In genomic region chrIII:12063934-12064333, ce11 we compare ENCODE assay signal across 2 worm cellular contexts.
TF ChIP-seq lines count a peak whose summit lies in the region.

No protein-coding gene starts in this region.

TF ChIP-seq in whole organism, L3 larva, 47 proteins besides CTCF, POLR2A, EP300 and RAD21:
- TF ChIP-seq nfya-1 (tag; optimal IDR thresholded peaks at IDR 0.05; lab: Kevin White, UChicago; ENCODE audit: insufficient read depth) (peak; percentile 63), skn-1 (tag; optimal IDR thresholded peaks at IDR 0.05; lab: Kevin White, UChicago) (no peak)

TF ChIP-seq in whole organism, late embryonic, 69 proteins besides CTCF, POLR2A, EP300 and RAD21:
- no peak for TF ChIP-seq ceh-48 (tag; optimal IDR thresholded peaks at IDR 0.05; lab: Kevin White, UChicago)
- peak; percentile 67 for TF ChIP-seq nfya-1 (tag; optimal IDR thresholded peaks at IDR 0.05; lab: Kevin White, UChicago)

Comparison
In these comparisons a context has a peak if more than half of its experiments do, and no peak if none do; other contexts are left out.
1. Of the 9 proteins assayed by ChIP-seq in both whole organism, late embryonic and whole organism, L3 larva: peak only in whole organism, late embryonic: none; only in whole organism, L3 larva: none; in both: nfya-1; in neither: 8.